Worm (Caenorhabditis elegans) whole organism, young adult: ENCODE data around the gene dmd-8.

Experiments used
- C06A6.2 ChIP-seq: fragments of 200-800 bp; sonication (Bioruptor generic); conservative IDR thresholded peaks from 2 replicates; pipeline ENCODE4 v1.3.6; 2022; ENCODE audit warnings: missing genetic modification characterization, missing compliant biosample characterization
- C17E4.6 ChIP-seq: fragments of 200-800 bp; sonication (Bioruptor generic); IDR thresholded peaks from 2 replicates; pipeline ENCODE4 v1.3.6; 2022; ENCODE audit warnings: missing genetic modification reagents, missing genetic modification characterization, missing compliant biosample characterization
- D2030.7 ChIP-seq: fragments of 200-800 bp; sonication (Bioruptor generic); IDR thresholded peaks from 2 replicates; pipeline ENCODE4 v1.3.6; 2022; ENCODE audit warnings: missing genetic modification reagents, missing genetic modification characterization, missing compliant biosample characterization
- F55B11.4 ChIP-seq: sonication (generic microtip); optimal IDR thresholded peaks from 2 replicates; lab custom pipeline; 2016; ENCODE audit warnings: missing compliant biosample characterization, missing genetic modification characterization, borderline replicate concordance; ENCODE audit not compliant: insufficient read depth
- F57A8.1 ChIP-seq: fragments of 200-800 bp; sonication (Bioruptor generic); optimal IDR thresholded peaks from 2 replicates; lab custom pipeline; 2018; ENCODE audit warnings: mild to moderate bottlenecking, missing genetic modification characterization, moderate library complexity, missing compliant biosample characterization
- F57C9.4 ChIP-seq: sonication (generic microtip); optimal IDR thresholded peaks from 2 replicates; lab custom pipeline; 2017; ENCODE audit warnings: mild to moderate bottlenecking, missing genetic modification characterization, missing compliant biosample characterization
- K11D2.4 ChIP-seq: fragments of 200-800 bp; sonication (Bioruptor generic); IDR thresholded peaks from 2 replicates; pipeline ENCODE4 v1.3.6; 2022; ENCODE audit warnings: missing genetic modification reagents, missing genetic modification characterization, missing compliant biosample characterization
- K12H6.12 ChIP-seq: fragments of 200-800 bp; sonication (Bioruptor generic); optimal IDR thresholded peaks from 2 replicates; lab custom pipeline; 2018; ENCODE audit warnings: mild to moderate bottlenecking, missing genetic modification characterization, missing compliant biosample characterization
- T26A5.8 ChIP-seq: sonication (generic microtip); optimal IDR thresholded peaks from 2 replicates; lab custom pipeline; 2016; ENCODE audit warnings: missing genetic modification characterization, missing compliant biosample characterization
- Y53F4B.3 ChIP-seq: fragments of 200-800 bp; sonication (Bioruptor generic); IDR thresholded peaks from 2 replicates; pipeline ENCODE4 v1.3.6; 2022; ENCODE audit warnings: missing genetic modification reagents, missing genetic modification characterization, missing compliant biosample characterization
- Y56A3A.18 ChIP-seq: fragments of 200-800 bp; sonication (Bioruptor generic); IDR thresholded peaks from 2 replicates; pipeline ENCODE4 v1.3.6; 2022; ENCODE audit warnings: missing genetic modification reagents, missing genetic modification characterization, missing compliant biosample characterization
- Y79H2A.3 ChIP-seq: fragments of 200-800 bp; sonication (Bioruptor generic); conservative IDR thresholded peaks from 2 replicates; pipeline ENCODE4 v1.3.6; 2022; ENCODE audit warnings: missing genetic modification reagents, missing genetic modification characterization, missing compliant biosample characterization
- akir-1 ChIP-seq: fragments of 200-800 bp; sonication (Bioruptor generic); optimal IDR thresholded peaks from 2 replicates; lab custom pipeline; 2018; ENCODE audit warnings: mild to moderate bottlenecking, missing genetic modification characterization, moderate library complexity, missing compliant biosample characterization
- attf-3 ChIP-seq: fragments of 200-800 bp; sonication (Bioruptor generic); conservative IDR thresholded peaks from 2 replicates; pipeline ENCODE4 v1.3.6; 2022; ENCODE audit warnings: missing genetic modification reagents, missing genetic modification characterization, missing compliant biosample characterization
- attf-5 ChIP-seq: fragments of 200-800 bp; sonication (Bioruptor generic); optimal IDR thresholded peaks from 2 replicates; lab custom pipeline; 2018; ENCODE audit warnings: mild to moderate bottlenecking, missing genetic modification characterization, missing compliant biosample characterization
- bed-1 ChIP-seq: fragments of 200-800 bp; sonication (Bioruptor generic); IDR thresholded peaks from 2 replicates; pipeline ENCODE4 v1.3.6; 2022; ENCODE audit warnings: missing genetic modification reagents, missing genetic modification characterization, missing compliant biosample characterization
- bed-2 ChIP-seq: fragments of 200-800 bp; sonication (Bioruptor generic); IDR thresholded peaks from 2 replicates; pipeline ENCODE4 v1.3.6; 2022; ENCODE audit warnings: missing genetic modification reagents, missing genetic modification characterization, missing compliant biosample characterization
- cebp-1 ChIP-seq, 2 experiments: fragments of 200-800 bp in 1 of 2; sonication (Bioruptor generic) in 1 of 2; sonication (generic microtip) in 1 of 2; IDR thresholded peaks in 1 of 2; optimal IDR thresholded peaks in 1 of 2; 2 replicates each; pipeline versions ENCODE4 v1.3.6 to Lab custom; 2017 to 2022; ENCODE audit warnings: missing compliant biosample characterization in 2 of 2, missing genetic modification characterization in 2 of 2, mild to moderate bottlenecking in 1 of 2, missing genetic modification reagents in 1 of 2, moderate library complexity in 1 of 2
- dox-1 ChIP-seq: fragments of 200-800 bp; sonication (Bioruptor generic); IDR thresholded peaks from 2 replicates; pipeline ENCODE4 v1.3.6; 2022; ENCODE audit warnings: missing genetic modification reagents, missing genetic modification characterization, missing compliant biosample characterization
- efl-1 ChIP-seq: fragments of 150-350 bp; optimal IDR thresholded peaks from 2 replicates; lab custom pipeline; 2014; ENCODE audit warnings: missing biosample characterization, missing genetic modification reagents, missing genetic modification characterization
- ekl-4 ChIP-seq: fragments of 200-800 bp; sonication (Bioruptor generic); IDR thresholded peaks from 2 replicates; pipeline ENCODE4 v1.3.6; 2022; ENCODE audit warnings: missing genetic modification reagents, missing genetic modification characterization, missing compliant biosample characterization
- ets-4 ChIP-seq: fragments of 200-800 bp; sonication (Bioruptor generic); optimal IDR thresholded peaks from 2 replicates; lab custom pipeline; 2018; ENCODE audit warnings: mild to moderate bottlenecking, missing genetic modification characterization, missing compliant biosample characterization
- gei-17 ChIP-seq: fragments of 200-800 bp; sonication (Bioruptor generic); optimal IDR thresholded peaks from 2 replicates; lab custom pipeline; 2018; ENCODE audit warnings: mild to moderate bottlenecking, missing genetic modification characterization, missing compliant biosample characterization
- hlh-26 ChIP-seq: fragments of 200-800 bp; sonication (Bioruptor generic); conservative IDR thresholded peaks from 2 replicates; pipeline ENCODE4 v1.3.6; 2022; ENCODE audit warnings: missing genetic modification reagents, missing genetic modification characterization, missing compliant biosample characterization
- hsf-1 ChIP-seq: fragments of 200-800 bp; sonication (Bioruptor generic); IDR thresholded peaks from 2 replicates; pipeline ENCODE4 v1.3.6; 2022; ENCODE audit warnings: missing genetic modification reagents, missing genetic modification characterization, missing compliant biosample characterization
- let-526 ChIP-seq: fragments of 200-800 bp; sonication (Bioruptor generic); IDR thresholded peaks from 2 replicates; pipeline ENCODE4 v1.3.6; 2022; ENCODE audit warnings: missing genetic modification reagents, missing genetic modification characterization, missing compliant biosample characterization
- lin-54 ChIP-seq: fragments of 200-800 bp; sonication (Bioruptor generic); optimal IDR thresholded peaks from 2 replicates; lab custom pipeline; 2018; ENCODE audit warnings: mild to moderate bottlenecking, missing genetic modification characterization, missing compliant biosample characterization
- lsl-1 ChIP-seq: fragments of 200-800 bp; sonication (Bioruptor generic); optimal IDR thresholded peaks from 2 replicates; lab custom pipeline; 2018; ENCODE audit warnings: mild to moderate bottlenecking, missing genetic modification characterization, moderate library complexity, missing compliant biosample characterization
- madf-3 ChIP-seq: fragments of 200-800 bp; sonication (Bioruptor generic); IDR thresholded peaks from 2 replicates; pipeline ENCODE4 v1.3.6; 2022; ENCODE audit warnings: missing genetic modification reagents, missing genetic modification characterization, missing compliant biosample characterization
- mcd-1 ChIP-seq: fragments of 200-800 bp; sonication (Bioruptor generic); IDR thresholded peaks from 2 replicates; pipeline ENCODE4 v1.3.6; 2022; ENCODE audit warnings: missing genetic modification reagents, missing genetic modification characterization, missing compliant biosample characterization
- mes-4 ChIP-seq: sonication (generic microtip); optimal IDR thresholded peaks from 2 replicates; lab custom pipeline; 2016; ENCODE audit warnings: missing genotype, missing genetic modification characterization, missing compliant biosample characterization
- mxl-1 ChIP-seq: sonication (generic microtip); optimal IDR thresholded peaks from 2 replicates; lab custom pipeline; 2016; ENCODE audit warnings: missing genetic modification characterization, missing compliant biosample characterization
- nfyb-1 ChIP-seq: fragments of 200-800 bp; sonication (Bioruptor generic); IDR thresholded peaks from 2 replicates; pipeline ENCODE4 v1.3.6; 2022; ENCODE audit warnings: missing genetic modification reagents, missing genetic modification characterization, missing compliant biosample characterization
- nhr-120 ChIP-seq: fragments of 200-800 bp; sonication (Bioruptor generic); IDR thresholded peaks from 2 replicates; pipeline ENCODE4 v1.3.6; 2022; ENCODE audit warnings: missing genetic modification characterization, missing compliant biosample characterization
- nhr-179 ChIP-seq: sonication (generic microtip); optimal IDR thresholded peaks from 2 replicates; lab custom pipeline; 2016; ENCODE audit warnings: mild to moderate bottlenecking, missing genetic modification characterization, missing compliant biosample characterization
- nhr-80 ChIP-seq: sonication (generic microtip); optimal IDR thresholded peaks from 2 replicates; lab custom pipeline; 2016; ENCODE audit warnings: missing genetic modification characterization, missing compliant biosample characterization
- nhr-90 ChIP-seq: sonication (generic microtip); optimal IDR thresholded peaks from 2 replicates; lab custom pipeline; 2016; ENCODE audit warnings: missing genotype, mild to moderate bottlenecking, missing genetic modification characterization, missing compliant biosample characterization
- pbrm-1 ChIP-seq: fragments of 200-800 bp; sonication (Bioruptor generic); IDR thresholded peaks from 2 replicates; pipeline ENCODE4 v1.3.6; 2022; ENCODE audit warnings: missing genetic modification reagents, missing genetic modification characterization, missing compliant biosample characterization
- pha-4 ChIP-seq: fragments of 150-350 bp; sonication (generic microtip); optimal IDR thresholded peaks from 2 replicates; lab custom pipeline; 2014; ENCODE audit warnings: missing biosample characterization, missing genetic modification reagents, missing genetic modification characterization
- rpc-1 ChIP-seq, 2 experiments: fragments of 150-350 bp in 1 of 2; sonication (generic microtip) in 1 of 2; optimal IDR thresholded peaks; 2 replicates each; lab custom pipeline; 2014 to 2018; ENCODE audit warnings: missing biosample characterization in 1 of 2, missing genetic modification characterization in 1 of 2, missing genetic modification reagents in 1 of 2, missing genotype in 1 of 2
- snpc-1.1 ChIP-seq: sonication (generic microtip); optimal IDR thresholded peaks from 2 replicates; lab custom pipeline; 2017; ENCODE audit warnings: missing genetic modification characterization, mild to moderate bottlenecking, missing compliant biosample characterization, antibody characterized with exemption, moderate library complexity, missing genotype, missing genetic modification reagents; ENCODE audit not compliant: insufficient read depth
- snpc-1.3 ChIP-seq: sonication (generic microtip); optimal IDR thresholded peaks from 2 replicates; lab custom pipeline; 2017; ENCODE audit warnings: missing genetic modification characterization, mild to moderate bottlenecking, missing compliant biosample characterization, antibody characterized with exemption, moderate library complexity, missing genotype, missing genetic modification reagents; ENCODE audit not compliant: insufficient read depth
- tlf-1 ChIP-seq: fragments of 200-800 bp; sonication (Bioruptor generic); optimal IDR thresholded peaks from 2 replicates; lab custom pipeline; 2018; ENCODE audit warnings: mild to moderate bottlenecking, missing genetic modification characterization, missing compliant biosample characterization
- zim-3 ChIP-seq: sonication (generic microtip); optimal IDR thresholded peaks from 2 replicates; lab custom pipeline; 2017; ENCODE audit warnings: mild to moderate bottlenecking, missing genetic modification characterization, moderate library complexity, missing compliant biosample characterization
- ztf-18 ChIP-seq: sonication (generic microtip); optimal IDR thresholded peaks from 2 replicates; lab custom pipeline; 2016; ENCODE audit warnings: missing genotype, mild to moderate bottlenecking, missing genetic modification characterization, missing compliant biosample characterization
- ztf-26 ChIP-seq: sonication (generic microtip); optimal IDR thresholded peaks from 2 replicates; lab custom pipeline; 2017; ENCODE audit warnings: missing genetic modification characterization, missing compliant biosample characterization

The dmd-8 gene

ce11 chrV:333713-334112, 2.5 kb downstream of the dmd-8 start (continued):
- TF ChIP-seq nhr-120 (GFP tag; lab: Robert Waterston, UW) (no peak), F57A8.1 (GFP tag; lab: Kevin White, UChicago) (no peak), dox-1 (GFP tag; lab: Robert Waterston, UW) (peak; percentile 55; the same call in 1 of the 2 replicates), attf-3 (GFP tag; lab: Robert Waterston, UW) (no peak), efl-1 (GFP tag; lab: Kevin White, UChicago) (no peak), nhr-90 (tag; lab: Kevin White, UChicago) (peak; percentile 8), mes-4 (tag; lab: Kevin White, UChicago) (no peak), gei-17 (GFP tag; lab: Kevin White, UChicago) (no peak), madf-3 (no peak), snpc-1.3 (tag; lab: Kevin White, UChicago) (no peak), ztf-26 (tag; lab: Kevin White, UChicago) (no peak), F55B11.4 (no peak), zim-3 (tag; lab: Kevin White, UChicago) (no peak), Y79H2A.3 (GFP tag; lab: Robert Waterston, UW) (no peak), C17E4.6 (no peak), lin-54 (GFP tag; lab: Kevin White, UChicago) (no peak), rpc-1 (optimal IDR thresholded peaks at IDR 0.05; lab: Kevin White, UChicago) (no peak), rpc-1 (tag; optimal IDR thresholded peaks at IDR 0.05; lab: Kevin White, UChicago) (no peak), let-526 (GFP tag; lab: Robert Waterston, UW) (no peak), mxl-1 (tag; lab: Kevin White, UChicago) (no peak), pbrm-1 (GFP tag; lab: Robert Waterston, UW) (no peak), K11D2.4 (no peak), T26A5.8 (no peak), C06A6.2 (no peak), attf-5 (GFP tag; lab: Kevin White, UChicago) (no peak), ztf-18 (tag; lab: Kevin White, UChicago) (no peak), Y56A3A.18 (GFP tag; lab: Robert Waterston, UW) (no peak), F57C9.4 (tag; lab: Kevin White, UChicago) (no peak), D2030.7 (GFP tag; lab: Robert Waterston, UW) (no peak), nfyb-1 (GFP tag; lab: Robert Waterston, UW) (peak; percentile 45; the same call in 1 of the 2 replicates), akir-1 (no peak), lsl-1 (no peak), hlh-26 (GFP tag; lab: Robert Waterston, UW) (no peak), nhr-80 (tag; lab: Kevin White, UChicago) (peak; percentile 89), tlf-1 (GFP tag; lab: Kevin White, UChicago) (no peak), bed-1 (GFP tag; lab: Robert Waterston, UW) (no peak), pha-4 (tag; lab: Kevin White, UChicago) (peak; percentile 30), Y53F4B.3 (GFP tag; lab: Robert Waterston, UW) (no peak), bed-2 (GFP tag; lab: Robert Waterston, UW) (no peak)

DNA sequence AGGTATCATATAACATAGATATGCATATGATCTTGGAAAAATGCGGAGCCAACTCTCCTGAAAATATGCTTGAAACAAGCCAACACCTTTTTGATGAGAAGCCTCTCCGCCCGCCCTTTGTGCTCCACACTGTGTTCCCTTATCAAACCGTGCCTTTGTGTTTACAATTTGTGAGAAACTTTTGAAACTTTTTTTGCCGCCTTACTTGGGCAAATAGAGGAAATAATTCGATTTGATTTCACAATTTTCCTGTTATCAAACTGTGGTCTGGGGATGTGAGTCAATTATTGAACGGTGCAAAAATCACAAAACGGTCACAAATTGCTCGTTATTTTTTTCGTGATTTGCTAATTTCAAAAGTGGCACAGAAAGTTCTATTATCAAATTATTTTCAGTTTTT, 3.7 kb downstream of the dmd-8 start:
- TF ChIP-seq dox-1 (GFP tag; lab: Robert Waterston, UW) (peak; percentile 53), K12H6.12 (tag; lab: Kevin White, UChicago) (no peak), ztf-18 (tag; lab: Kevin White, UChicago) (no peak), ets-4 (GFP tag; lab: Kevin White, UChicago) (peak; percentile 56), mcd-1 (GFP tag; lab: Robert Waterston, UW) (no peak), nhr-80 (tag; lab: Kevin White, UChicago) (peak; percentile 94), hsf-1 (GFP tag; lab: Robert Waterston, UW) (no peak), akir-1 (no peak), nhr-179 (tag; lab: Kevin White, UChicago) (no peak), snpc-1.3 (tag; lab: Kevin White, UChicago) (no peak), pbrm-1 (GFP tag; lab: Robert Waterston, UW) (0 out of 2 replicates have a peak, but pooled peaks have one; percentile 25), snpc-1.1 (tag; lab: Kevin White, UChicago) (no peak), cebp-1 (GFP tag; IDR thresholded peaks at IDR 0.05; lab: Robert Waterston, UW) (peak; percentile 60; the same call in 1 of the 2 replicates), cebp-1 (tag; optimal IDR thresholded peaks at IDR 0.05; lab: Kevin White, UChicago) (peak; percentile 80), pha-4 (tag; lab: Kevin White, UChicago) (peak; percentile 9), ekl-4 (GFP tag; lab: Robert Waterston, UW) (no peak)
